Worm (Caenorhabditis elegans) whole organism, L3 larva: ENCODE data around the gene csp-1.
A peak's percentile ranks its signal among the peaks of the same experiment; 100 is the strongest.

Source experiments
- R02D3.7 ChIP-seq: fragments of 150-350 bp; optimal IDR thresholded peaks from 2 replicates; lab custom pipeline; 2014; ENCODE audit warnings: missing biosample characterization, missing genetic modification characterization
- ceh-82 ChIP-seq: fragments of 150-350 bp; optimal IDR thresholded peaks from 2 replicates; lab custom pipeline; 2014; ENCODE audit warnings: missing biosample characterization, missing genetic modification characterization
- fkh-10 ChIP-seq: sonication (generic microtip); optimal IDR thresholded peaks from 2 replicates; lab custom pipeline; 2017; ENCODE audit warnings: missing biosample characterization, missing genetic modification reagents, missing genetic modification characterization
- mdl-1 ChIP-seq: fragments of 150-350 bp; optimal IDR thresholded peaks from 2 replicates; lab custom pipeline; 2014; ENCODE audit warnings: missing biosample characterization, missing genetic modification characterization
- nhr-12 ChIP-seq: fragments of 150-350 bp; optimal IDR thresholded peaks from 2 replicates; lab custom pipeline; 2014; ENCODE audit warnings: missing biosample characterization, missing genetic modification characterization
- nhr-23 ChIP-seq: fragments of 150-350 bp; optimal IDR thresholded peaks from 2 replicates; lab custom pipeline; 2014; ENCODE audit warnings: missing biosample characterization, missing genetic modification reagents, missing genetic modification characterization
- nhr-237 ChIP-seq: fragments of 150-350 bp; optimal IDR thresholded peaks from 2 replicates; lab custom pipeline; 2014; ENCODE audit warnings: missing biosample characterization, missing genetic modification characterization
- pha-4 ChIP-seq: fragments of 150-350 bp; optimal IDR thresholded peaks from 2 replicates; lab custom pipeline; 2014; ENCODE audit warnings: missing biosample characterization, missing genetic modification reagents, missing genetic modification characterization
- pqm-1 ChIP-seq: fragments of 150-350 bp; optimal IDR thresholded peaks from 2 replicates; lab custom pipeline; 2017; ENCODE audit warnings: missing biosample characterization, missing genetic modification characterization, inconsistent platforms
- sea-2 ChIP-seq: fragments of 150-350 bp; sonication (generic microtip); optimal IDR thresholded peaks from 4 replicates; lab custom pipeline; 2014; ENCODE audit warnings: missing biosample characterization, missing genetic modification reagents, missing genetic modification characterization

DNA sequence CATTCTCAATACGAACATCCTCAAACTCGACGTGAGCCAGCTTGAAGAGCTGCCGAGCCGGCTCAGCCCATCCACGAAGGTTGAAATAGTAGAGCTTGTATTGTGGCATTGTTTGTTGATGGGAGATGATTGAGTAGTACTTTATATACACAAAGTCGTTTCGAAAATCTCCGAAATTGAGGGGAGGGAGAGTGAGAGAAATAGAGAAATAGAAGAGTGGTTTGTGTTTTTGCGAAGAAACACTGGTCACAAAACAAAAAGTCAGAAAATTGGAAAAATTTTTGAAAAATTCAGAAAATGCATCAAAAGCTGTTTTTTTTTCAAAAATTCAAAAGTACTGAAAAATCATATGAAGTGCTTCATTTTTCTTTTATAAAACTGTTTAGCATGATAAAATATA lies 10.2 kb downstream of the csp-1 start, which contains the start of gene gst-24:
- TF ChIP-seq nhr-23 (no peak), R02D3.7 (tag; lab: Kevin White, UChicago) (no peak), fkh-10 (no peak), nhr-237 (tag; lab: Kevin White, UChicago) (no peak), ceh-82 (tag; lab: Kevin White, UChicago) (no peak), pha-4 (tag; lab: Kevin White, UChicago) (peak; percentile 42), mdl-1 (tag; lab: Kevin White, UChicago) (no peak), sea-2 (GFP tag; lab: Kevin White, UChicago) (no peak), pqm-1 (tag; lab: Kevin White, UChicago) (no peak), nhr-12 (no peak)
